Fruit fly (Drosophila melanogaster): Measurements from ENCODE around the gene yem.

The yem gene

DNA sequence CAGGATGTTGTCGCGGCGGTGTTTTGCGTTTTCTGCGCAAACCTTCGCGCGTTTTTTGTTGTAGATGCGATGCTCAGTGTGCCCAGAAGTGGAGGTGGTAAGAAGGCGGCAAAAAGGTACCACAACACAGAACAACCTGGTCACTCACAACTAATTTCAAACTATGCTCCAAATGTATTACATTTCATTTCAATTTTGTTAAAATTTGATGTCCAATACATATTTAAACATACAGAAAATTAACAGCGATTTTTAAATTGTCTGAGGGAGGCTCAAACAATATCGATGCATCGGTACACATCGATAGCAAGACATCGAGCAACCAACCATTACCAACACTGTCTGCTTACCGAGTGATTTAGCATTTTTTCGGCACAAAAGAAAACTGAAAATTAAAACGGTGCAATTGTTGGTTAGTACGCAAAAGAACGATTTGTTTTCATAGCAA is 30.5 kb upstream of the yem start, which contains the start of the genes Slbp and Rpn2:
Gene Slbp (minus strand): TSS at position 70 of the 448 bp plus-strand sequence.
Gene Rpn2 (plus strand): TSS at position 328 of the 448 bp plus-strand sequence.
- TF ChIP-seq ovo (GFP tag; optimal IDR thresholded peaks at IDR 0.05) (peak; percentile 6), CG12768 (GFP tag; optimal IDR thresholded peaks at IDR 0.05) (peak; percentile 63), cnc (optimal IDR thresholded peaks at IDR 0.05) (peak; percentile 94 to 96), Hr96 (GFP tag; optimal IDR thresholded peaks at IDR 0.05) (peak; percentile 75), CG7101 (tag; optimal IDR thresholded peaks at IDR 0.05) (peak; percentile 74), kay (GFP tag; ENCODE audit: borderline replicate concordance) (no peak), CG11617 (GFP tag; optimal IDR thresholded peaks at IDR 0.05) (peak; percentile 61), Mnt (GFP tag; optimal IDR thresholded peaks at IDR 0.05) (peak; percentile 77), Crg-1 (GFP tag; optimal IDR thresholded peaks at IDR 0.05) (peak; percentile 77), tj (GFP tag; optimal IDR thresholded peaks at IDR 0.05) (peak; percentile 21), CG5204 (GFP tag; optimal IDR thresholded peaks at IDR 0.05) (no peak), CG33017 (tag; optimal IDR thresholded peaks at IDR 0.05) (peak; percentile 42), pad (GFP tag; optimal IDR thresholded peaks at IDR 0.05) (peak; percentile 72), bab1 (GFP tag; optimal IDR thresholded peaks at IDR 0.05) (peak; percentile 88), cic (GFP tag; optimal IDR thresholded peaks at IDR 0.05) (peak; percentile 47), toe (GFP tag; optimal IDR thresholded peaks at IDR 0.05) (no peak), CG1620 (GFP tag; optimal IDR thresholded peaks at IDR 0.05) (peak; percentile 62), Clk (GFP tag; optimal IDR thresholded peaks at IDR 0.05) (peak; percentile 61), CG7045 (GFP tag; optimal IDR thresholded peaks at IDR 0.05) (peak; percentile 22), CG14711 (tag; optimal IDR thresholded peaks at IDR 0.05) (peak; percentile 73)

DNA sequence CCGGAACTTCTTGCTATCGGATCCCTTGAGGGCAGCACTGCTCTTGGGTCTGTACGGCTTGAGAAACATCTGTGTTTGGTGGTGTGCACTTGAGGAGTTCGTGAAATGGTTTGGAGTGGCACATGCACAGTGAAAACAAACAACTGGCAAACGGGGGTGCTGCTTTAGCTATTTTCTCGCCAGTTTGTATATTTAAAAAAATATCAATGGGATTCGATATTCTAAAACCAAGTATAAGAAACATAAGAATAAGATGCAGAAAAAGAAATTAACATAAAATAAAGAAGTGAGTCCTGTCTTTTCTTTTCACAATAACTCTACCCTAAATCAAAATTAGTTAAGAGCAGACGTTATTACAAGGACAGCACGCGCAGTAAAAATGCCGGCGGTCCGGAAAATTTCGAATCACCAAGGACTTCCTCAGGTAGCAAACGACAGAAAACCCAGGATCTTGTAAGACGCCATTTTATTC is 29.0 kb upstream of the yem start, which contains the start of gene eIF2D:
Gene eIF2D (minus strand): TSS at position 174 of the 472 bp plus-strand sequence.
- TF ChIP-seq CG7045 (GFP tag; optimal IDR thresholded peaks at IDR 0.05) (peak; percentile 34), toe (GFP tag; optimal IDR thresholded peaks at IDR 0.05) (no peak), kay (GFP tag; ENCODE audit: borderline replicate concordance) (no peak), tj (GFP tag; optimal IDR thresholded peaks at IDR 0.05) (no peak), ovo (GFP tag; optimal IDR thresholded peaks at IDR 0.05) (no peak), cnc (optimal IDR thresholded peaks at IDR 0.05) (no peak), cic (GFP tag; optimal IDR thresholded peaks at IDR 0.05) (no peak), bab1 (GFP tag; optimal IDR thresholded peaks at IDR 0.05) (peak; percentile 77), CG33017 (tag; optimal IDR thresholded peaks at IDR 0.05) (peak; percentile 54), pad (GFP tag; optimal IDR thresholded peaks at IDR 0.05) (peak; percentile 21), CG14711 (tag; optimal IDR thresholded peaks at IDR 0.05) (peak; percentile 58), Hr96 (GFP tag; optimal IDR thresholded peaks at IDR 0.05) (peak; percentile 33), Crg-1 (GFP tag; optimal IDR thresholded peaks at IDR 0.05) (peak; percentile 29), Clk (GFP tag; optimal IDR thresholded peaks at IDR 0.05) (no peak), CG11617 (GFP tag; optimal IDR thresholded peaks at IDR 0.05) (peak; percentile 58), CG1620 (GFP tag; optimal IDR thresholded peaks at IDR 0.05) (no peak), CG5204 (GFP tag; optimal IDR thresholded peaks at IDR 0.05) (no peak), CG12768 (GFP tag; optimal IDR thresholded peaks at IDR 0.05) (peak; percentile 58), CG7101 (tag; optimal IDR thresholded peaks at IDR 0.05) (peak; percentile 58), Mnt (GFP tag; optimal IDR thresholded peaks at IDR 0.05) (peak; percentile 62)

DNA sequence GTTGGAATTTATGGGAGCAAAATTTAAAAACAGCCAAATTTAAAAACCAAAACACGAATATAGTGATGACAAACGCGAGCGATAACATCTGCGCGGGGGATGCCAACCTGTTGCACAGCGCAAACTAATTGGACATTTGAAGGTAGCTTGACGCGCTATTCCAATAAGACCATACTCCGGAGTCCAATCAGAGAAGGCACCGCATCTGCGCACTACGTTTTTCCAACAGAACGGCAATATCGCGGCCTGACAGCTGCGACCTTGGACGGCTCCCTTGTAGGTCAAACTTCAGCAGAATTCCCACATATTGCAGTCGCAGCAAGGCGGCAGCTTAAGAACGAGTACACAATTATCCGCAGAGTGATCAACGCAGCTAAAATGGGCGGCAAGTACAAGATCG is 25.4 kb upstream of the yem start, which contains the start of the genes CG11882 and Pglym78:
Gene CG11882 (minus strand): TSS at position 101 of the 400 bp plus-strand sequence.
Gene Pglym78 (plus strand): TSS at position 177 of the 400 bp plus-strand sequence.
- peak; percentile 47 for TF ChIP-seq CG33017 (tag; optimal IDR thresholded peaks at IDR 0.05)
- TF ChIP-seq toe (GFP tag; optimal IDR thresholded peaks at IDR 0.05) = no peak
- no peak for TF ChIP-seq CG14711 (tag; optimal IDR thresholded peaks at IDR 0.05)
- peak; percentile 62 for TF ChIP-seq Mnt (GFP tag; optimal IDR thresholded peaks at IDR 0.05)
- peak; percentile 73 for TF ChIP-seq CG1620 (GFP tag; optimal IDR thresholded peaks at IDR 0.05)
- TF ChIP-seq CG5204 (GFP tag; optimal IDR thresholded peaks at IDR 0.05) = no peak
- peak; percentile 79 for TF ChIP-seq bab1 (GFP tag; optimal IDR thresholded peaks at IDR 0.05)
- TF ChIP-seq cnc (optimal IDR thresholded peaks at IDR 0.05) = no peak
- peak; percentile 59 for TF ChIP-seq cic (GFP tag; optimal IDR thresholded peaks at IDR 0.05)
- TF ChIP-seq CG11617 (GFP tag; optimal IDR thresholded peaks at IDR 0.05) = peak; percentile 30
- TF ChIP-seq CG7045 (GFP tag; optimal IDR thresholded peaks at IDR 0.05) = peak; percentile 3
- no peak for TF ChIP-seq kay (GFP tag; ENCODE audit: borderline replicate concordance)
- TF ChIP-seq pad (GFP tag; optimal IDR thresholded peaks at IDR 0.05) = peak; percentile 61
- no peak for TF ChIP-seq Clk (GFP tag; optimal IDR thresholded peaks at IDR 0.05)
- TF ChIP-seq Crg-1 (GFP tag; optimal IDR thresholded peaks at IDR 0.05) = no peak
- TF ChIP-seq CG12768 (GFP tag; optimal IDR thresholded peaks at IDR 0.05) = peak; percentile 71
- peak; percentile 0 for TF ChIP-seq tj (GFP tag; optimal IDR thresholded peaks at IDR 0.05)
- peak; percentile 24 for TF ChIP-seq ovo (GFP tag; optimal IDR thresholded peaks at IDR 0.05)
- TF ChIP-seq CG7101 (tag; optimal IDR thresholded peaks at IDR 0.05) = peak; percentile 66
- no peak for TF ChIP-seq Hr96 (GFP tag; optimal IDR thresholded peaks at IDR 0.05)

DNA sequence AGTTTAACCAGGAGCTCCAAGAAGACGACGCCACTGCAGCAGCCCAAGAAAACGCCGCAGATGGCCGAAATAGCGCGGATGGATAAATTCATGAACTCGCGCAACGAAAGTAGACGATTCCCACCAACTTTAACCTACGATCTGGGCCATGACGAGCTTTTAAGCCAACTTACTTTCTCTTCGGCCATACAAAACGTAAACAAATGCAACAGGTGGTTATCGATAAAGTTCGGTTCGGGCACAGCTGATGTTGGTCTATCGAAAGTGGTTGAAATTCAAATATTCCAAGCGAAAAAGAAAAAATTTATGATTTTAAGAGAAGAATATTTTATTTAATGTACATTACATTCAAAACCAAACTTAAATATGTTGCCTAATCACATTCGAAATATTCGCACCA is 24.0 kb upstream of the yem start, which contains the start of gene CG14511:
Gene CG14511 (minus strand): TSS at position 184 of the 400 bp plus-strand sequence.
- no peak for TF ChIP-seq kay (GFP tag; ENCODE audit: borderline replicate concordance)
- TF ChIP-seq Crg-1 (GFP tag; optimal IDR thresholded peaks at IDR 0.05) = no peak
- no peak for TF ChIP-seq tj (GFP tag; optimal IDR thresholded peaks at IDR 0.05)
- peak; percentile 27 for TF ChIP-seq bab1 (GFP tag; optimal IDR thresholded peaks at IDR 0.05)

DNA sequence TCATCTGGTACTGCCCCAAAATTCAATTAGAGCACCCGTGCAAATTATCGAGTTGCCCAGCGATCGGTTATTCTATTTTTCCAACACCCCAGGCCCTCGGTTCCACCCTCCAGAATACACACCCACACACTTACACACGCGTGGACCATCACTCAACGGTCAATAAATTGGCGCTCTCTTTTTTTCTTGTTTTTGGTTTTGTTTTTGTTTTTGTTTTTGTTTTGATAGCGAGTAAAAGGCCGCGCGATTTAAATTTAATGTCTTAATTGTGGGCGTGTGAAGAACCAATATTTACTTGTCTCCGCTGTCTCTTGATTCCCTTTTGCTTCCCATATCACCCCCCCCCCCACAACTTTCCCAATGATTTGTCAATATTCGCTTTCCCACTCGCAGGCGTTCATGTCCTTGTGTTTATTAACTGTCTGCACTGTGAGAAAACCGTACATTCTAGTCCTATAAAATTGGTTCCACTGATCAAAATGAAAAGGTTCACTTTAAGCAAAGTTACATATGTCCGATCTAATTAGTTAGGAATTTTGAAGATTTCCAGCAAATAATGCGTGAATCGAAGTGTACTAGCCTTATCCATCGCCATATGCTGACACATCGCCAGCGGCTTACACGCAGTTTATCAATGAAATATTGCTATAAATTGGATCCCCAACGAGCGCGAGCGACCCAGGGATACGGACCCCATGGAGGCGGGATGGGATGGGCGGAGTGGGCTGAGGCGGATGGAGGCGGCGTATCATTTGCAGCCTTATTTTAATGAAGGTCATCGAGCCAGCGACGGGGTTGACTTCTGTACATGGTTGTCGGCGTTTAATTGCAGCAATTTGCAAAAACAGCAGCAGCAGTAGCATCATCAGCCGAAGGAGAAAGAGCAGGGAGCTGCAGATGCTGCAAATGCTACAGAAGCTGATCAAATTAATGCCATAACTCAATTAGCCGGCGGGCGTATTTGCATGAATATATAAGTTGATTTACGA is 17.4 kb upstream of the yem start:
- no peak for TF ChIP-seq ovo (GFP tag; optimal IDR thresholded peaks at IDR 0.05)
- no peak for TF ChIP-seq Mnt (GFP tag; optimal IDR thresholded peaks at IDR 0.05)
- TF ChIP-seq CG14711 (tag; optimal IDR thresholded peaks at IDR 0.05) = no peak
- no peak for TF ChIP-seq Crg-1 (GFP tag; optimal IDR thresholded peaks at IDR 0.05)
- TF ChIP-seq kay (GFP tag; ENCODE audit: borderline replicate concordance) = no peak
- no peak for TF ChIP-seq CG1620 (GFP tag; optimal IDR thresholded peaks at IDR 0.05)
- no peak for TF ChIP-seq CG33017 (tag; optimal IDR thresholded peaks at IDR 0.05)
- no peak for TF ChIP-seq pad (GFP tag; optimal IDR thresholded peaks at IDR 0.05)
- TF ChIP-seq toe (GFP tag; optimal IDR thresholded peaks at IDR 0.05) = no peak
- no peak for TF ChIP-seq cnc (optimal IDR thresholded peaks at IDR 0.05)
- TF ChIP-seq Clk (GFP tag; optimal IDR thresholded peaks at IDR 0.05) = no peak
- no peak for TF ChIP-seq CG11617 (GFP tag; optimal IDR thresholded peaks at IDR 0.05)
